Fruit fly (Drosophila melanogaster): Measurements from ENCODE around the gene PTPMT1.

- TF ChIP-seq CG16779 (GFP tag; IDR thresholded peaks at IDR 0.05): no peak
- no peak for TF ChIP-seq CG2116 (GFP tag; optimal IDR thresholded peaks at IDR 0.05)
- TF ChIP-seq CG3281 (GFP tag; optimal IDR thresholded peaks at IDR 0.05): no peak
- TF ChIP-seq Eip74EF (GFP tag; optimal IDR thresholded peaks at IDR 0.05): no peak
- no peak for TF ChIP-seq CG10462 (GFP tag; optimal IDR thresholded peaks at IDR 0.05)
Observed at dm6 chr3R:23711195-23711594, 46.9 kb upstream of the PTPMT1 start, which contains the start of gene CG10300.
